Worm (Caenorhabditis elegans) whole organism, L1 larva: Measurements from ENCODE around the gene C39D10.1.

Experiments used
- C16A3.4 ChIP-seq: fragments of 150-350 bp; optimal IDR thresholded peaks from 2 replicates; lab custom pipeline; 2014; ENCODE audit warnings: missing biosample characterization, missing genetic modification characterization
- F16B12.6 ChIP-seq: fragments of 150-350 bp; optimal IDR thresholded peaks from 2 replicates; lab custom pipeline; 2014; ENCODE audit warnings: missing biosample characterization, missing genetic modification characterization
- Y116A8C.19 ChIP-seq: sonication (generic microtip); optimal IDR thresholded peaks from 2 replicates; lab custom pipeline; 2016; ENCODE audit warnings: missing compliant biosample characterization, missing genetic modification characterization, borderline replicate concordance
- alr-1 ChIP-seq: fragments of 200-800 bp; sonication (Bioruptor generic); optimal IDR thresholded peaks from 2 replicates; lab custom pipeline; 2018; ENCODE audit warnings: borderline replicate concordance, mild to moderate bottlenecking, missing genetic modification characterization, missing compliant biosample characterization
- aly-2 ChIP-seq: fragments of 150-350 bp; optimal IDR thresholded peaks from 2 replicates; lab custom pipeline; 2014; ENCODE audit warnings: missing biosample characterization, missing genetic modification characterization
- ama-1 ChIP-seq: fragments of 150-350 bp; optimal IDR thresholded peaks from 2 replicates; lab custom pipeline; 2014
- ceh-8 ChIP-seq: fragments of 200-800 bp; sonication (Bioruptor generic); optimal IDR thresholded peaks from 2 replicates; lab custom pipeline; 2018; ENCODE audit warnings: mild to moderate bottlenecking, missing genetic modification characterization, moderate library complexity, missing compliant biosample characterization
- ceh-82 ChIP-seq, 3 experiments: fragments of 150-350 bp in 1 of 3; sonication (generic microtip) in 2 of 3; optimal IDR thresholded peaks; 2 replicates each; lab custom pipeline; 2014 to 2017; ENCODE audit warnings: missing biosample characterization in 3 of 3, missing genetic modification characterization in 3 of 3
- ceh-90 ChIP-seq: sonication (generic microtip); optimal IDR thresholded peaks from 2 replicates; lab custom pipeline; 2016; ENCODE audit warnings: missing genetic modification characterization, missing compliant biosample characterization
- ces-1 ChIP-seq: fragments of 150-350 bp; optimal IDR thresholded peaks from 2 replicates; lab custom pipeline; 2014; ENCODE audit warnings: missing biosample characterization, missing genetic modification reagents, missing genetic modification characterization
- dpl-1 ChIP-seq, 3 experiments: fragments of 150-350 bp in 2 of 3; sonication (generic microtip) in 1 of 3; optimal IDR thresholded peaks; 2 replicates each; lab custom pipeline; 2014 to 2017; ENCODE audit warnings: missing biosample characterization in 3 of 3, missing genetic modification characterization in 3 of 3, missing genetic modification reagents in 3 of 3
- dsc-1 ChIP-seq: sonication (generic microtip); optimal IDR thresholded peaks from 2 replicates; lab custom pipeline; 2016; ENCODE audit warnings: mild to moderate bottlenecking, missing genetic modification characterization, missing compliant biosample characterization
- efl-3 ChIP-seq: fragments of 200-800 bp; sonication (Bioruptor generic); optimal IDR thresholded peaks from 2 replicates; lab custom pipeline; 2018; ENCODE audit warnings: mild to moderate bottlenecking, missing genetic modification characterization, missing compliant biosample characterization
- egl-13 ChIP-seq: sonication (generic microtip); optimal IDR thresholded peaks from 2 replicates; lab custom pipeline; 2016; ENCODE audit warnings: missing genotype, missing genetic modification reagents, missing genetic modification characterization, missing compliant biosample characterization
- elt-2 ChIP-seq: sonication (generic microtip); optimal IDR thresholded peaks from 2 replicates; lab custom pipeline; 2016; ENCODE audit warnings: missing genetic modification characterization, mild to moderate bottlenecking, inconsistent platforms, missing compliant biosample characterization, missing genetic modification reagents
- elt-3 ChIP-seq, 6 experiments: fragments of 150-350 bp in 1 of 6; sonication (generic microtip); optimal IDR thresholded peaks; 2 replicates each; lab custom pipeline; 2017 to 2018; ENCODE audit warnings: missing biosample characterization in 6 of 6, missing genetic modification characterization in 6 of 6, inconsistent platforms in 1 of 6
- fkh-4 ChIP-seq: sonication (generic microtip); optimal IDR thresholded peaks from 2 replicates; lab custom pipeline; 2016; ENCODE audit warnings: missing compliant biosample characterization, missing genetic modification characterization, borderline replicate concordance
- fkh-8 ChIP-seq: sonication (generic microtip); optimal IDR thresholded peaks from 2 replicates; lab custom pipeline; 2016; ENCODE audit warnings: mild to moderate bottlenecking, missing genetic modification characterization, missing compliant biosample characterization
- fos-1 ChIP-seq: fragments of 150-350 bp; optimal IDR thresholded peaks from 2 replicates; lab custom pipeline; 2014; ENCODE audit warnings: missing biosample characterization, missing genetic modification characterization
- hlh-17 ChIP-seq: fragments of 200-800 bp; sonication (Bioruptor generic); optimal IDR thresholded peaks from 2 replicates; lab custom pipeline; 2018; ENCODE audit warnings: missing genetic modification characterization, mild to moderate bottlenecking, missing compliant biosample characterization, moderate library complexity, borderline replicate concordance
- hlh-4 ChIP-seq: sonication (generic microtip); optimal IDR thresholded peaks from 2 replicates; lab custom pipeline; 2016; ENCODE audit warnings: mild to moderate bottlenecking, missing genetic modification characterization, missing compliant biosample characterization
- hpl-2 ChIP-seq: fragments of 150-350 bp; optimal IDR thresholded peaks from 2 replicates; lab custom pipeline; 2014; ENCODE audit warnings: missing biosample characterization, missing genetic modification reagents, missing genetic modification characterization
- isw-1 ChIP-seq: fragments of 200-800 bp; sonication (Bioruptor generic); IDR thresholded peaks from 2 replicates; pipeline ENCODE4 v1.3.6; 2022; ENCODE audit warnings: missing genetic modification characterization, missing compliant biosample characterization
- lin-35 ChIP-seq, 2 experiments: fragments of 150-350 bp; optimal IDR thresholded peaks; 2 replicates each; lab custom pipeline; 2014; ENCODE audit warnings: missing biosample characterization in 2 of 2, missing genetic modification characterization in 2 of 2, missing genetic modification reagents in 2 of 2
- lsy-2 ChIP-seq, 2 experiments: fragments of 150-350 bp; optimal IDR thresholded peaks; 2 replicates each; lab custom pipeline; 2014; ENCODE audit warnings: missing biosample characterization in 2 of 2, missing genetic modification characterization in 2 of 2
- mdl-1 ChIP-seq, 2 experiments: fragments of 150-350 bp; optimal IDR thresholded peaks; 2 replicates each; lab custom pipeline; 2014 to 2017; ENCODE audit warnings: missing biosample characterization in 2 of 2, missing genetic modification characterization in 2 of 2, inconsistent platforms in 1 of 2
- nhr-20 ChIP-seq: sonication (generic microtip); optimal IDR thresholded peaks from 2 replicates; lab custom pipeline; 2016; ENCODE audit warnings: mild to moderate bottlenecking, missing genetic modification characterization, missing compliant biosample characterization
- nhr-28 ChIP-seq: fragments of 150-350 bp; optimal IDR thresholded peaks from 2 replicates; lab custom pipeline; 2014; ENCODE audit warnings: missing biosample characterization, missing genetic modification characterization
- nhr-47 ChIP-seq: sonication (generic microtip); optimal IDR thresholded peaks from 2 replicates; lab custom pipeline; 2016; ENCODE audit warnings: mild to moderate bottlenecking, missing genetic modification characterization, moderate library complexity, missing compliant biosample characterization
- nhr-71 ChIP-seq: sonication (generic microtip); optimal IDR thresholded peaks from 2 replicates; lab custom pipeline; 2016; ENCODE audit warnings: mild to moderate bottlenecking, missing genetic modification characterization, moderate library complexity, missing compliant biosample characterization
- nhr-84 ChIP-seq: sonication (generic microtip); optimal IDR thresholded peaks from 2 replicates; lab custom pipeline; 2017; ENCODE audit warnings: missing biosample characterization, missing genetic modification characterization
- nhr-85 ChIP-seq: sonication (generic microtip); peaks from one replicate; lab custom pipeline; 2016; ENCODE audit warnings: missing genetic modification characterization, inconsistent platforms, missing compliant biosample characterization
- pag-3 ChIP-seq: sonication (generic microtip); optimal IDR thresholded peaks from 2 replicates; lab custom pipeline; 2017; ENCODE audit warnings: missing genetic modification characterization, mild to moderate bottlenecking, missing compliant biosample characterization, antibody characterized with exemption, borderline replicate concordance; ENCODE audit not compliant: insufficient read depth
- pax-3 ChIP-seq: fragments of 200-800 bp; sonication (Bioruptor generic); optimal IDR thresholded peaks from 2 replicates; lab custom pipeline; 2018; ENCODE audit warnings: mild to moderate bottlenecking, missing genetic modification characterization, moderate library complexity, missing compliant biosample characterization
- pqm-1 ChIP-seq: sonication (generic microtip); optimal IDR thresholded peaks from 3 replicates; lab custom pipeline; 2017; ENCODE audit warnings: missing biosample characterization, missing genetic modification characterization
- snpc-4 ChIP-seq: fragments of 150-350 bp; optimal IDR thresholded peaks from 2 replicates; lab custom pipeline; 2014; ENCODE audit warnings: missing biosample characterization, missing genetic modification characterization
- snu-23 ChIP-seq: sonication (generic microtip); optimal IDR thresholded peaks from 2 replicates; lab custom pipeline; 2016; ENCODE audit warnings: missing genetic modification characterization, missing compliant biosample characterization
- sox-4 ChIP-seq: sonication (generic microtip); optimal IDR thresholded peaks from 2 replicates; lab custom pipeline; 2016; ENCODE audit warnings: missing genetic modification characterization, missing compliant biosample characterization
- swsn-7 ChIP-seq: sonication (generic microtip); optimal IDR thresholded peaks from 2 replicates; lab custom pipeline; 2016; ENCODE audit warnings: missing genetic modification characterization, missing compliant biosample characterization
- tlp-1 ChIP-seq: fragments of 150-350 bp; optimal IDR thresholded peaks from 2 replicates; lab custom pipeline; 2014; ENCODE audit warnings: missing biosample characterization, missing genetic modification characterization
- unc-130 ChIP-seq: fragments of 150-350 bp; optimal IDR thresholded peaks from 2 replicates; lab custom pipeline; 2017; ENCODE audit warnings: missing biosample characterization, missing genetic modification characterization, inconsistent platforms
- unc-30 ChIP-seq: sonication (generic microtip); optimal IDR thresholded peaks from 2 replicates; lab custom pipeline; 2017; ENCODE audit warnings: missing biosample characterization, missing genetic modification characterization
- unc-62 ChIP-seq: fragments of 150-350 bp; optimal IDR thresholded peaks from 2 replicates; lab custom pipeline; 2014; ENCODE audit warnings: missing biosample characterization, missing genetic modification reagents, missing genetic modification characterization
- unc-86 ChIP-seq: sonication (generic microtip); optimal IDR thresholded peaks from 2 replicates; lab custom pipeline; 2016; ENCODE audit warnings: missing genetic modification characterization, missing compliant biosample characterization
- vab-15 ChIP-seq: sonication (generic microtip); optimal IDR thresholded peaks from 2 replicates; lab custom pipeline; 2017; ENCODE audit warnings: missing genotype, mild to moderate bottlenecking, missing genetic modification characterization, missing compliant biosample characterization
- xbp-1 ChIP-seq: sonication (generic microtip); optimal IDR thresholded peaks from 2 replicates; lab custom pipeline; 2016; ENCODE audit warnings: missing genetic modification characterization, missing compliant biosample characterization

The C39D10.1 gene

DNA sequence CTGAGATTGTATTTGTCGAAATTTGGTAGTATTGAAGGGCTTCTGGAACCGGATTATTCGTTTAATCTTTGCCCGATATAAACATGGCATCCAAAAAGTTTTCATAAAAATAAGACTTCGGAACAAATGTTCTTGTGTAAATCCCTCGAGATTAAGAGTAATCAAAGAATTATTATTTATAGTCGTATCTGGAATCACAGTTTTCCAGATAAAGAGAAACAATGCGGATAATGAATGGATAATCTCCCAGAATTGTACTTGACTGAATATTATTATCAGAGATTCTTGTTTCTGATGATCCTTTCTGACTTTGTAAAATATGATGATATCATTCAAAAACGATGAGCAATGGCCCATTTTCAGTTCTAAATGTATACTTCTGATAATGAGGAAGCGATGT, 14.4 kb downstream of the C39D10.1 start:
- TF ChIP-seq lin-35 (GFP tag; optimal IDR thresholded peaks at IDR 0.05; lab: Kevin White, UChicago) (no peak), pax-3 (tag; lab: Kevin White, UChicago) (peak; percentile 23), nhr-28 (no peak), ceh-8 (GFP tag; lab: Kevin White, UChicago) (no peak), ceh-82 (tag; optimal IDR thresholded peaks at IDR 0.05; lab: Kevin White, UChicago) (no peak), efl-3 (no peak), nhr-84 (tag; lab: Kevin White, UChicago) (no peak), fkh-8 (tag; lab: Kevin White, UChicago) (peak; percentile 56), unc-86 (tag; lab: Kevin White, UChicago) (no peak), nhr-71 (tag; lab: Kevin White, UChicago) (peak; percentile 16), dpl-1 (GFP tag; optimal IDR thresholded peaks at IDR 0.05; lab: Kevin White, UChicago) (no peak), hpl-2 (GFP tag; lab: Kevin White, UChicago) (no peak), dsc-1 (tag; lab: Kevin White, UChicago) (peak; percentile 58), pag-3 (no peak), ceh-90 (tag; lab: Kevin White, UChicago) (no peak), snpc-4 (tag; lab: Kevin White, UChicago) (no peak), hlh-4 (tag; lab: Kevin White, UChicago) (no peak), elt-3 (tag; optimal IDR thresholded peaks at IDR 0.05; lab: Kevin White, UChicago) (no peak), unc-62 (no peak)

DNA sequence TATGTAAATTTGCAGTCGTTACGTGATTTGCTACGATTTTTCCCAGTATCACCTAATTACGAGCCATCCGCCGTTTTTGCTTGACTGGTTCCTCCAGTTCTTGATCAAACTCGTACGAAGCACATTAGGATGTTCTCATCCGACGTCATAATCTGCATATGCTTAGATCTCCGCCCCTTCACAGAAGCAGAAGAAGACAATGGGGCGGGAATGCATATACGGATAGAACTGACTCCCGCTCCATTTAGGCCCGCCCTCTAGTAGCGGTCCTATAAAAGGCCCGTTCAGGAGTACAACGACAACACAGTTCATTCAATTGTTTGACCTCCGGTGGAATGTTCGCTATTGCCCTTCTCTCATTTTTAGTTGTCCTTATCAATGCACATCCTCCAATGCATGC, 18.4 kb downstream of the C39D10.1 start, which contains the start of gene zig-4:
Gene zig-4 (plus strand): TSS at position 301 of the 400 bp plus-strand sequence.
- no peak for TF ChIP-seq lin-35 (GFP tag; optimal IDR thresholded peaks at IDR 0.05; lab: Kevin White, UChicago)
- TF ChIP-seq fkh-8 (tag; lab: Kevin White, UChicago): peak; percentile 46
- TF ChIP-seq hlh-4 (tag; lab: Kevin White, UChicago): no peak
- TF ChIP-seq sox-4 (tag; lab: Kevin White, UChicago): peak; percentile 51
- TF ChIP-seq fos-1 (tag; lab: Kevin White, UChicago): no peak
- no peak for TF ChIP-seq F16B12.6 (tag; lab: Kevin White, UChicago)
- no peak for TF ChIP-seq alr-1
- peak; percentile 37 for TF ChIP-seq nhr-47 (tag; lab: Kevin White, UChicago)

DNA sequence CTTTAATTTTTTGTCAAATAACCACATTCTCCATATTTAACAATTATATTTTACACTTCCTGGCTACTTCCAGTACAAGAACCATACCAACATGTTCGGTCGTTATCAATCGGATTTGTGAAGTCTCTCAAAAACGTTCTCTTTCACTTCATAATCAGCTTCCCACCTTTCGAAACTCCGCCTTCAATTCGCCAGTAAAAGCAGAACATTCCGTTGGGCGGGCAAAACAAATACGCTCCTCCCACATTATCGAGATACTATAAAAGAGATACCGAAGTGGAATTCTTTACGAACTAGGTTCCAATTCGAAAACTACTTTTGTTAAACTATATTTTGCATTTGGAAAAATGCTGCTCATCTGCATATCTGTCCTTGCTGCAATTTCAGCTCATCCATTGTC, 23.7 kb downstream of the C39D10.1 start, which contains the start of gene zig-3:
Gene zig-3 (plus strand): TSS at position 301 of the 400 bp plus-strand sequence.
- TF ChIP-seq swsn-7 (tag; lab: Kevin White, UChicago) (no peak), unc-30 (tag; lab: Kevin White, UChicago) (no peak), ama-1 (lab: Kevin White, UChicago) (no peak), pqm-1 (tag; lab: Kevin White, UChicago) (no peak)

DNA sequence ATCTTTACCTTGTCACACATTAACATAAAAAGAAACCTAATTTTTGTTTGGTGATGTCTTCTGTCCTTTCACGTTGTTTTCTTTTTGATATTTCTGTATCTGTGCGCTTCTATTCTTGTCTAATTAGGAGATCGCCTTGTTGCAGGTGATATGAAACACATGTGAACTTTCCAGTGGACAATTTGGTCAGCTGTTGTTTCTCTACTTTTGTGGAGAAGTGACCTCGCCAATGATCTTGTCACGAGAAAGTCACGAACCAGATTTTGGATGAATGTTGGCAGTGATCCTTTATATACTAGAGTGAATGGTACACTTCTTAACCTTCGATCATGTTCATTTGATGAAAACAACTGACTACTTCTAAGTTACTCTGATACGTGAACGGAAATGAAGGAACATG, 25.7 kb downstream of the C39D10.1 start:
- TF ChIP-seq ceh-90 (tag; lab: Kevin White, UChicago) (no peak), ces-1 (GFP tag; lab: Kevin White, UChicago) (no peak), C16A3.4 (tag; lab: Kevin White, UChicago) (peak; percentile 26), snu-23 (GFP tag; lab: Kevin White, UChicago) (no peak), xbp-1 (tag; lab: Kevin White, UChicago) (no peak), nhr-85 (tag; lab: Kevin White, UChicago) (peak; percentile 74), swsn-7 (tag; lab: Kevin White, UChicago) (no peak), hlh-17 (GFP tag; lab: Kevin White, UChicago) (no peak), unc-86 (tag; lab: Kevin White, UChicago) (no peak), unc-62 (no peak), egl-13 (tag; lab: Kevin White, UChicago) (no peak), hlh-4 (tag; lab: Kevin White, UChicago) (no peak), elt-3 (tag; optimal IDR thresholded peaks at IDR 0.05; lab: Kevin White, UChicago) (peak in 1 of 6 experiments; percentile 77), alr-1 (no peak), tlp-1 (no peak), nhr-47 (tag; lab: Kevin White, UChicago) (no peak), vab-15 (tag; lab: Kevin White, UChicago) (peak; percentile 66), nhr-20 (tag; lab: Kevin White, UChicago) (peak; percentile 56), elt-2 (tag; lab: Kevin White, UChicago) (no peak), unc-130 (tag; lab: Kevin White, UChicago) (peak; percentile 69), Y116A8C.19 (no peak), mdl-1 (tag; optimal IDR thresholded peaks at IDR 0.05; lab: Kevin White, UChicago) (peak in 1 of 2 experiments; percentile 77), isw-1 (GFP tag; lab: Robert Waterston, UW) (no peak), dpl-1 (GFP tag; optimal IDR thresholded peaks at IDR 0.05; lab: Kevin White, UChicago) (no peak), lsy-2 (tag; optimal IDR thresholded peaks at IDR 0.05; lab: Kevin White, UChicago) (no peak), fkh-4 (tag; lab: Kevin White, UChicago) (no peak), aly-2 (tag; lab: Kevin White, UChicago) (no peak)
